Worm (Caenorhabditis elegans) whole organism, L4 larva: ENCODE measurements around the gene cku-80.

Experiments used
- daf-19 ChIP-seq: fragments of 200-800 bp; sonication (Bioruptor generic); conservative IDR thresholded peaks from 2 replicates; pipeline ENCODE4 v1.3.6; 2022; ENCODE audit warnings: missing genetic modification characterization, missing compliant biosample characterization
- egl-43 ChIP-seq: fragments of 200-800 bp; sonication (Bioruptor generic); IDR thresholded peaks from 2 replicates; pipeline ENCODE4 v1.3.6; 2022; ENCODE audit warnings: missing genetic modification reagents, missing genetic modification characterization, missing compliant biosample characterization
- jun-1 ChIP-seq: fragments of 150-350 bp; optimal IDR thresholded peaks from 2 replicates; lab custom pipeline; 2014; ENCODE audit warnings: missing biosample characterization, missing genetic modification reagents, missing genetic modification characterization
- lin-13 ChIP-seq: fragments of 150-350 bp; optimal IDR thresholded peaks from 2 replicates; lab custom pipeline; 2014; ENCODE audit warnings: missing biosample characterization, missing genetic modification reagents, missing genetic modification characterization
- lin-15B ChIP-seq: fragments of 150-350 bp; sonication (generic microtip); optimal IDR thresholded peaks from 3 replicates; lab custom pipeline; 2014; ENCODE audit warnings: missing biosample characterization, missing genetic modification characterization
- lin-39 ChIP-seq: fragments of 150-350 bp; optimal IDR thresholded peaks from 2 replicates; lab custom pipeline; 2014; ENCODE audit warnings: missing biosample characterization, missing genetic modification reagents, missing genetic modification characterization
- madf-9 ChIP-seq: fragments of 200-800 bp; sonication (Bioruptor generic); conservative IDR thresholded peaks from 2 replicates; pipeline ENCODE4 v1.3.6; 2022; ENCODE audit warnings: missing genetic modification reagents, missing genetic modification characterization, missing compliant biosample characterization
- nhr-102 ChIP-seq: sonication (generic microtip); optimal IDR thresholded peaks from 2 replicates; lab custom pipeline; 2016; ENCODE audit warnings: mild to moderate bottlenecking, missing genetic modification characterization, moderate library complexity, missing compliant biosample characterization
- nhr-237 ChIP-seq: sonication (generic microtip); optimal IDR thresholded peaks from 2 replicates; lab custom pipeline; 2017; ENCODE audit warnings: missing biosample characterization, missing genetic modification characterization
- nhr-77 ChIP-seq: fragments of 150-350 bp; optimal IDR thresholded peaks from 2 replicates; lab custom pipeline; 2014; ENCODE audit warnings: missing biosample characterization, missing genetic modification characterization
- set-16 ChIP-seq: fragments of 200-800 bp; sonication (Bioruptor generic); IDR thresholded peaks from 2 replicates; pipeline ENCODE4 v1.3.6; 2022; ENCODE audit warnings: missing genetic modification reagents, missing genetic modification characterization, missing compliant biosample characterization
- ztf-11 ChIP-seq: fragments of 150-350 bp; optimal IDR thresholded peaks from 2 replicates; lab custom pipeline; 2014; ENCODE audit warnings: missing biosample characterization, missing genetic modification characterization

- TF ChIP-seq nhr-77 (tag; lab: Kevin White, UChicago) (no peak), jun-1 (tag; lab: Kevin White, UChicago) (no peak), set-16 (GFP tag; lab: Robert Waterston, UW) (no peak), lin-39 (no peak), ztf-11 (tag; lab: Kevin White, UChicago) (no peak), egl-43 (GFP tag; lab: Robert Waterston, UW) (no peak), daf-19 (GFP tag; lab: Robert Waterston, UW) (no peak), madf-9 (GFP tag; lab: Robert Waterston, UW) (no peak), nhr-237 (no peak), nhr-102 (no peak), lin-15B (tag; lab: Kevin White, UChicago) (no peak), lin-13 (GFP tag; lab: Kevin White, UChicago) (no peak)
Measured at ce11 chrIII:4407144-4407543, 12.5 kb upstream of the cku-80 start, which contains the start of gene prdx-3.
